Fruit fly (Drosophila melanogaster) whole organism, embryonic: Measurements from ENCODE around the gene eIF4E5.

ENCODE experiments used
- CG11456 ChIP-seq: fragments of 200-800 bp; sonication (Bioruptor generic); IDR thresholded peaks from 3 replicates; pipeline ENCODE4 v1.3.6; 2022; ENCODE audit warnings: missing biosample characterization, missing genetic modification characterization
- CG1602 ChIP-seq: fragments of 200-800 bp; sonication (Bioruptor generic); optimal IDR thresholded peaks from 3 replicates; lab custom pipeline; 2016; ENCODE audit warnings: missing biosample characterization, missing genetic modification characterization
- CG2889 ChIP-seq: fragments of 200-800 bp; sonication (Bioruptor generic); IDR thresholded peaks from 3 replicates; pipeline ENCODE4 v1.3.6; 2022; ENCODE audit warnings: missing biosample characterization, missing genetic modification characterization
- HLH54F ChIP-seq: fragments of 200-800 bp; sonication (Bioruptor generic); optimal IDR thresholded peaks from 3 replicates; lab custom pipeline; 2016; ENCODE audit warnings: missing biosample characterization, missing genetic modification characterization
- MBD-R2 ChIP-seq: fragments of 200-800 bp; sonication (Bioruptor generic); IDR thresholded peaks from 2 replicates; pipeline ENCODE4 v1.3.6; 2022; ENCODE audit warnings: missing biosample characterization, missing genetic modification characterization
- Mes4 ChIP-seq: fragments of 200-800 bp; sonication (Bioruptor generic); optimal IDR thresholded peaks from 2 replicates; lab custom pipeline; 2016; ENCODE audit warnings: missing biosample characterization, missing genetic modification characterization
- bigmax ChIP-seq: fragments of 200-800 bp; sonication (Bioruptor generic); optimal IDR thresholded peaks from 2 replicates; lab custom pipeline; 2018; ENCODE audit warnings: missing biosample characterization, mild to moderate bottlenecking, missing genetic modification characterization
- emc ChIP-seq: fragments of 200-800 bp; sonication (Bioruptor generic); optimal IDR thresholded peaks from 2 replicates; lab custom pipeline; 2016; ENCODE audit warnings: missing biosample characterization, missing genetic modification characterization
- gfzf ChIP-seq: fragments of 200-800 bp; sonication (Bioruptor generic); optimal IDR thresholded peaks from 2 replicates; lab custom pipeline; 2016; ENCODE audit warnings: missing biosample characterization, mild to moderate bottlenecking, missing genetic modification characterization, moderate library complexity
- h ChIP-seq: fragments of >200 bp; optimal IDR thresholded peaks from 2 replicates; lab custom pipeline; 2017
- slbo ChIP-seq: fragments of 200-800 bp; sonication (Bioruptor generic); IDR thresholded peaks from 2 replicates; pipeline ENCODE4 v1.3.6; 2022; ENCODE audit warnings: missing biosample characterization, missing genetic modification characterization
- zfh1 ChIP-seq: fragments of 200-800 bp; sonication (Bioruptor generic); IDR thresholded peaks from 3 replicates; pipeline ENCODE4 v1.3.6; 2022; ENCODE audit warnings: missing biosample characterization, missing genetic modification characterization

DNA sequence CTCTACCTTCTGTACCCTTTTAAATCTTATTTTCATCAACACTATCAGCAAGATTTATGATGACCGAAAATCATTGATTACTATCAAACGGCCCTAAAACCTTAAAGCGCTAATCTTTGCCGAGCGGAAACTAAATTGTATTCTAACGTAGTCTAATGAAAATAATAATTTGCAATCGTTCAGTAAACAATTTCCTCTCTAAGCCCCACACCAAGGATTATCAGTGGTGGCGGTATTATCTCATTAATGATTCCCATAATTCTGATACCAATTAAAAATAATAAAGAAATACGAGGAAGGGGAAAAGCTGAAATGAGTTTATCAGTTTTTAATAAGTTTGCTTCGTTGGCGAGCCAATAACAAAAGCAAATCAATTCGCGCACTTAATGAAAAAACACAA is 49.3 kb downstream of the eIF4E5 start:
- TF ChIP-seq h (lab: Kevin White, UChicago) (no peak), MBD-R2 (no peak), bigmax (GFP tag; lab: Kevin White, UChicago) (no peak), CG1602 (GFP tag; lab: Kevin White, UChicago) (no peak), slbo (GFP tag; lab: Robert Waterston, UW) (no peak), gfzf (GFP tag; lab: Kevin White, UChicago) (no peak), Mes4 (no peak), emc (GFP tag; lab: Kevin White, UChicago) (no peak), CG2889 (GFP tag; lab: Robert Waterston, UW) (no peak), CG11456 (GFP tag; lab: Robert Waterston, UW) (no peak), zfh1 (GFP tag; lab: Robert Waterston, UW) (no peak), HLH54F (GFP tag; lab: Kevin White, UChicago) (no peak)
